Worm (Caenorhabditis elegans) whole organism, L3 larva: ENCODE data around the gene R05C11.2.

Experiments used
- ZK546.5 ChIP-seq: sonication (generic microtip); optimal IDR thresholded peaks from 2 replicates; lab custom pipeline; 2017; ENCODE audit warnings: missing biosample characterization, missing genetic modification characterization
- elt-1 ChIP-seq: fragments of 150-350 bp; optimal IDR thresholded peaks from 2 replicates; lab custom pipeline; 2014; ENCODE audit warnings: missing biosample characterization, missing genetic modification characterization
- elt-3 ChIP-seq, 3 experiments: fragments of 150-350 bp in 1 of 3; sonication (generic microtip) in 2 of 3; optimal IDR thresholded peaks; 2 replicates in 2 of 3; 4 replicates in 1 of 3; lab custom pipeline; 2014 to 2017; ENCODE audit warnings: missing biosample characterization in 3 of 3, missing genetic modification characterization in 3 of 3
- lin-39 ChIP-seq: fragments of 150-350 bp; optimal IDR thresholded peaks from 2 replicates; lab custom pipeline; 2018; ENCODE audit warnings: missing biosample characterization, missing genetic modification reagents, missing genetic modification characterization
- nhr-237 ChIP-seq: fragments of 150-350 bp; optimal IDR thresholded peaks from 2 replicates; lab custom pipeline; 2014; ENCODE audit warnings: missing biosample characterization, missing genetic modification characterization
- nhr-28 ChIP-seq: fragments of 150-350 bp; optimal IDR thresholded peaks from 2 replicates; lab custom pipeline; 2014; ENCODE audit warnings: missing biosample characterization, missing genetic modification characterization
- nhr-76 ChIP-seq: fragments of 150-350 bp; sonication (generic microtip); optimal IDR thresholded peaks from 5 replicates; lab custom pipeline; 2014; ENCODE audit warnings: missing biosample characterization, missing genetic modification characterization
- unc-62 ChIP-seq: fragments of 150-350 bp; sonication (generic microtip); optimal IDR thresholded peaks from 4 replicates; lab custom pipeline; 2014; ENCODE audit warnings: missing biosample characterization, missing genetic modification reagents, missing genetic modification characterization

DNA sequence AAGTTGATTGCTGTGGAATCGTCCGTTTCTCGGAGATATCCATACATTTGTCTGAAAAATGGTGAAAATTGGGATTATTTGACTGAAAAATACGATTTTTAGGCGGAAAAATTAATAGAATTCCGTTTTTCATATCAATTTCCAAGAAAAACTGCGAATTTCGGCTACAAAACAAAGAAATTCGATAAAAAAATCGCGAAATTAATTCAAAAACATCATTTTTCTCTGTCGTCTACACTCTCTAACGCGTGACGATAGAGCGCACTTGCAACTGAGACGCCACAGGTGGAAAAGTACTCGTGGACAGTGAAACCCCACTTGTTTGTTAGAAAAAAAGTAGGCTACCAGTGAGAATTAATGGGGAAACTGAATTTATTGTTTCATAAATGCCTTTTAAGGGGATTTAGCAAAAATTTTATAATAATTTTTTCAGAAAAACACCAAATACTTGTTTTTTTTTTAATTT lies 25.9 kb downstream of the R05C11.2 start, which contains the start of gene cpsf-1:
- TF ChIP-seq nhr-237 (tag; lab: Kevin White, UChicago) = no peak
- TF ChIP-seq elt-1 (tag; lab: Kevin White, UChicago) = no peak
- no peak for TF ChIP-seq unc-62 (GFP tag; lab: Kevin White, UChicago)
- TF ChIP-seq nhr-28 (tag; lab: Kevin White, UChicago) = no peak
- TF ChIP-seq nhr-76 (tag; lab: Kevin White, UChicago) = no peak
- no peak for TF ChIP-seq elt-3 (tag; optimal IDR thresholded peaks at IDR 0.05; lab: Kevin White, UChicago)
- no peak for TF ChIP-seq ZK546.5 (tag; lab: Kevin White, UChicago)
- TF ChIP-seq lin-39 (tag; lab: Kevin White, UChicago) = peak; percentile 81
